ENCODE assay signal across 1 fruit fly cellular context in genomic region chr2L:18147511-18148072, dm6.
A peak's percentile ranks its signal among the peaks of the same experiment; 100 is the strongest.
TF ChIP-seq lines count a peak whose summit lies in the region.

No protein-coding gene starts in this region.

TF ChIP-seq in whole organism, embryonic, 481 proteins besides CTCF, POLR2A, EP300 and RAD21 (continued from another document):
- TF ChIP-seq BtbVII (GFP tag; optimal IDR thresholded peaks at IDR 0.05; lab: Kevin White, UChicago) (peak; percentile 9), sd (tag; optimal IDR thresholded peaks at IDR 0.05; lab: Kevin White, UChicago) (peak; percentile 79), HmgZ (tag; optimal IDR thresholded peaks at IDR 0.05; lab: Kevin White, UChicago) (peak; percentile 61), Oli (tag; optimal IDR thresholded peaks at IDR 0.05; lab: Kevin White, UChicago) (no peak), CG2199 (GFP tag; IDR thresholded peaks at IDR 0.05; lab: Robert Waterston, UW) (0 out of 3 replicates have a peak, but pooled peaks have one; percentile 21), Pdp1 (GFP tag; optimal IDR thresholded peaks at IDR 0.05; lab: Kevin White, UChicago) (peak in 1 of 2 experiments; percentile 29), Fer1 (GFP tag; optimal IDR thresholded peaks at IDR 0.05; lab: Kevin White, UChicago) (peak; percentile 34), pfk (GFP tag; optimal IDR thresholded peaks at IDR 0.05; lab: Kevin White, UChicago) (peak; percentile 48), CG7271 (tag; optimal IDR thresholded peaks at IDR 0.05; lab: Kevin White, UChicago) (no peak), Med (GFP tag; lab: Kevin White, UChicago) (peak; percentile 37), CG14441 (GFP tag; IDR thresholded peaks at IDR 0.05; lab: Robert Waterston, UW) (0 out of 2 replicates have a peak, but pooled peaks have one; percentile 23), Hey (tag; optimal IDR thresholded peaks at IDR 0.05; lab: Kevin White, UChicago) (peak; percentile 56), mirr (GFP tag; optimal IDR thresholded peaks at IDR 0.05; lab: Kevin White, UChicago) (peak; percentile 96), CG15269 (tag; optimal IDR thresholded peaks at IDR 0.05; lab: Kevin White, UChicago) (no peak), cwo (GFP tag; optimal IDR thresholded peaks at IDR 0.05; lab: Kevin White, UChicago) (peak; percentile 88), GATAe (GFP tag; conservative IDR thresholded peaks at IDR 0.05; lab: Robert Waterston, UW) (peak; percentile 95), Hmr (GFP tag; optimal IDR thresholded peaks at IDR 0.05; lab: Kevin White, UChicago) (peak; percentile 32), Dip3 (GFP tag; optimal IDR thresholded peaks at IDR 0.05; lab: Kevin White, UChicago) (no peak), lab (GFP tag; optimal IDR thresholded peaks at IDR 0.05; lab: Kevin White, UChicago) (peak; percentile 37), org-1 (GFP tag; optimal IDR thresholded peaks at IDR 0.05; lab: Kevin White, UChicago) (no peak), CG9437 (GFP tag; optimal IDR thresholded peaks at IDR 0.05; lab: Kevin White, UChicago) (no peak), CG1233 (GFP tag; optimal IDR thresholded peaks at IDR 0.05; lab: Kevin White, UChicago) (peak; percentile 12), cg (GFP tag; optimal IDR thresholded peaks at IDR 0.05; lab: Kevin White, UChicago) (peak; percentile 16), Vsx1 (GFP tag; optimal IDR thresholded peaks at IDR 0.05; lab: Kevin White, UChicago) (peak; percentile 49), CG8924 (tag; optimal IDR thresholded peaks at IDR 0.05; lab: Kevin White, UChicago) (peak; percentile 34), B-H2 (GFP tag; optimal IDR thresholded peaks at IDR 0.05; lab: Kevin White, UChicago) (peak; percentile 13), gsb (GFP tag; IDR thresholded peaks at IDR 0.05; lab: Robert Waterston, UW) (no peak), sug (tag; optimal IDR thresholded peaks at IDR 0.05; lab: Kevin White, UChicago) (peak; percentile 76), Adf1 (GFP tag; IDR thresholded peaks at IDR 0.05; lab: Robert Waterston, UW) (peak; percentile 21; the same call in 1 of the 2 replicates), crol (GFP tag; IDR thresholded peaks at IDR 0.05; lab: Robert Waterston, UW) (peak; percentile 93)
